Worm (Caenorhabditis elegans) whole organism, early embryonic: ENCODE data around the gene K09H11.6.

Experiments used
- B0310.2 ChIP-seq: sonication (generic microtip); optimal IDR thresholded peaks from 2 replicates; lab custom pipeline; 2016; ENCODE audit warnings: mild to moderate bottlenecking, missing genetic modification characterization, missing compliant biosample characterization
- F13C5.2 ChIP-seq: sonication (generic microtip); optimal IDR thresholded peaks from 2 replicates; lab custom pipeline; 2017; ENCODE audit warnings: mild to moderate bottlenecking, missing genetic modification characterization, inconsistent platforms, missing compliant biosample characterization
- aly-1 ChIP-seq: sonication (generic microtip); optimal IDR thresholded peaks from 2 replicates; lab custom pipeline; 2016; ENCODE audit warnings: missing genetic modification characterization, missing compliant biosample characterization
- ama-1 ChIP-seq: fragments of 150-350 bp; optimal IDR thresholded peaks from 2 replicates; lab custom pipeline; 2014
- ceh-13 ChIP-seq: fragments of 200-800 bp; sonication (Bioruptor generic); optimal IDR thresholded peaks from 2 replicates; lab custom pipeline; 2018; ENCODE audit warnings: mild to moderate bottlenecking, missing genetic modification characterization, missing compliant biosample characterization
- ceh-36 ChIP-seq: sonication (generic microtip); optimal IDR thresholded peaks from 2 replicates; lab custom pipeline; 2016; ENCODE audit warnings: missing genetic modification characterization, inconsistent platforms, missing compliant biosample characterization
- ets-7 ChIP-seq: sonication (generic microtip); optimal IDR thresholded peaks from 2 replicates; lab custom pipeline; 2016; ENCODE audit warnings: missing genotype, missing genetic modification characterization, missing compliant biosample characterization
- flt-1 ChIP-seq: fragments of 200-800 bp; sonication (Bioruptor generic); IDR thresholded peaks from 2 replicates; pipeline ENCODE4 v1.3.6; 2022; ENCODE audit warnings: missing genetic modification characterization, missing compliant biosample characterization
- hmbx-1 ChIP-seq: sonication (generic microtip); optimal IDR thresholded peaks from 2 replicates; lab custom pipeline; 2016; ENCODE audit warnings: mild to moderate bottlenecking, missing genetic modification characterization, missing compliant biosample characterization
- hmg-4 ChIP-seq: fragments of 200-800 bp; sonication (Bioruptor generic); optimal IDR thresholded peaks from 2 replicates; lab custom pipeline; 2018; ENCODE audit warnings: mild to moderate bottlenecking, missing genetic modification characterization, missing compliant biosample characterization
- hnd-1 ChIP-seq: sonication (generic microtip); optimal IDR thresholded peaks from 2 replicates; lab custom pipeline; 2016; ENCODE audit warnings: missing genetic modification characterization, missing compliant biosample characterization
- pes-1 ChIP-seq: fragments of 200-800 bp; sonication (Bioruptor generic); IDR thresholded peaks from 2 replicates; pipeline ENCODE4 v1.3.6; 2022; ENCODE audit warnings: missing genetic modification reagents, missing genetic modification characterization, missing compliant biosample characterization
- scrt-1 ChIP-seq: fragments of 200-800 bp; sonication (Bioruptor generic); IDR thresholded peaks from 2 replicates; pipeline ENCODE4 v1.3.6; 2022; ENCODE audit warnings: missing genetic modification characterization, missing compliant biosample characterization
- sea-1 ChIP-seq: fragments of 200-800 bp; sonication (Bioruptor generic); conservative IDR thresholded peaks from 2 replicates; pipeline ENCODE4 v1.3.6; 2022; ENCODE audit warnings: missing genetic modification characterization, missing compliant biosample characterization
- tbx-11 ChIP-seq: fragments of 200-800 bp; sonication (Bioruptor generic); IDR thresholded peaks from 2 replicates; pipeline ENCODE4 v1.3.6; 2022; ENCODE audit warnings: missing genetic modification characterization, missing compliant biosample characterization
- tbx-37 ChIP-seq: fragments of 200-800 bp; sonication (Bioruptor generic); conservative IDR thresholded peaks from 2 replicates; pipeline ENCODE4 v1.3.6; 2022; ENCODE audit warnings: missing genetic modification reagents, missing genetic modification characterization, missing compliant biosample characterization
- tra-4 ChIP-seq: sonication (generic microtip); optimal IDR thresholded peaks from 2 replicates; lab custom pipeline; 2017; ENCODE audit warnings: missing genetic modification characterization, missing compliant biosample characterization

K09H11.6 gene

ce11 chrV:5772503-5772902, 36.5 kb upstream of the K09H11.6 start:
- TF ChIP-seq tbx-37 (GFP tag; lab: Robert Waterston, UW), result no peak
- TF ChIP-seq sea-1 (GFP tag; lab: Robert Waterston, UW), result no peak
- no peak for TF ChIP-seq B0310.2
- no peak for TF ChIP-seq pes-1 (GFP tag; lab: Robert Waterston, UW)
- no peak for TF ChIP-seq hmbx-1
- TF ChIP-seq ceh-13, result no peak
- TF ChIP-seq hmg-4 (GFP tag; lab: Kevin White, UChicago), result no peak
- no peak for TF ChIP-seq hnd-1 (tag; lab: Kevin White, UChicago)
- TF ChIP-seq F13C5.2 (tag; lab: Kevin White, UChicago), result no peak
- no peak for TF ChIP-seq aly-1 (tag; lab: Kevin White, UChicago)
- TF ChIP-seq scrt-1 (GFP tag; lab: Robert Waterston, UW), result no peak

- no peak for TF ChIP-seq ceh-13
- TF ChIP-seq tbx-11 (GFP tag; lab: Robert Waterston, UW), result no peak
- no peak for TF ChIP-seq ceh-36 (tag; lab: Kevin White, UChicago)
- no peak for TF ChIP-seq ama-1 (lab: Kevin White, UChicago)
- TF ChIP-seq F13C5.2 (tag; lab: Kevin White, UChicago), result no peak
- TF ChIP-seq B0310.2, result no peak
- TF ChIP-seq scrt-1 (GFP tag; lab: Robert Waterston, UW), result no peak
- TF ChIP-seq tbx-37 (GFP tag; lab: Robert Waterston, UW), result no peak
- TF ChIP-seq flt-1 (GFP tag; lab: Robert Waterston, UW), result no peak
- TF ChIP-seq ets-7 (tag; lab: Kevin White, UChicago), result no peak
- no peak for TF ChIP-seq sea-1 (GFP tag; lab: Robert Waterston, UW)
- no peak for TF ChIP-seq tra-4 (tag; lab: Kevin White, UChicago)
- TF ChIP-seq pes-1 (GFP tag; lab: Robert Waterston, UW), result no peak
- no peak for TF ChIP-seq hnd-1 (tag; lab: Kevin White, UChicago)
- TF ChIP-seq hmbx-1, result no peak
- TF ChIP-seq hmg-4 (GFP tag; lab: Kevin White, UChicago), result no peak
Observed at ce11 chrV:5771627-5772026, 35.7 kb upstream of the K09H11.6 start, which contains the start of gene F44E7.3. Gene F44E7.3, plus strand, starts transcription at chrV:5771945.

- TF ChIP-seq pes-1 (GFP tag; lab: Robert Waterston, UW) (no peak), ceh-36 (tag; lab: Kevin White, UChicago) (no peak), ceh-13 (no peak), tbx-37 (GFP tag; lab: Robert Waterston, UW) (no peak), aly-1 (tag; lab: Kevin White, UChicago) (no peak), tbx-11 (GFP tag; lab: Robert Waterston, UW) (no peak), tra-4 (tag; lab: Kevin White, UChicago) (no peak), hmg-4 (GFP tag; lab: Kevin White, UChicago) (no peak), ets-7 (tag; lab: Kevin White, UChicago) (no peak), sea-1 (GFP tag; lab: Robert Waterston, UW) (no peak), flt-1 (GFP tag; lab: Robert Waterston, UW) (no peak), hmbx-1 (no peak), scrt-1 (GFP tag; lab: Robert Waterston, UW) (no peak), ama-1 (lab: Kevin White, UChicago) (no peak)
Observed at ce11 chrV:5769999-5770398, 34.0 kb upstream of the K09H11.6 start.

- TF ChIP-seq ceh-13 (no peak), ama-1 (lab: Kevin White, UChicago) (no peak), scrt-1 (GFP tag; lab: Robert Waterston, UW) (no peak), B0310.2 (no peak), pes-1 (GFP tag; lab: Robert Waterston, UW) (no peak), tra-4 (tag; lab: Kevin White, UChicago) (no peak)
Observed at ce11 chrV:5769500-5769899, 33.5 kb upstream of the K09H11.6 start.

ce11 chrV:5768292-5768695, 32.3 kb upstream of the K09H11.6 start:
- TF ChIP-seq F13C5.2 (tag; lab: Kevin White, UChicago) (no peak), hmbx-1 (no peak), hnd-1 (tag; lab: Kevin White, UChicago) (no peak), aly-1 (tag; lab: Kevin White, UChicago) (no peak), sea-1 (GFP tag; lab: Robert Waterston, UW) (no peak), B0310.2 (no peak), tra-4 (tag; lab: Kevin White, UChicago) (no peak), tbx-37 (GFP tag; lab: Robert Waterston, UW) (no peak), hmg-4 (GFP tag; lab: Kevin White, UChicago) (no peak), ceh-13 (no peak), flt-1 (GFP tag; lab: Robert Waterston, UW) (no peak), pes-1 (GFP tag; lab: Robert Waterston, UW) (no peak), scrt-1 (GFP tag; lab: Robert Waterston, UW) (no peak), ama-1 (lab: Kevin White, UChicago) (no peak), ets-7 (tag; lab: Kevin White, UChicago) (no peak), ceh-36 (tag; lab: Kevin White, UChicago) (no peak), tbx-11 (GFP tag; lab: Robert Waterston, UW) (no peak)

ce11 chrV:5765081-5765480, 29.1 kb upstream of the K09H11.6 start, which contains the start of gene pgph-2:
Gene pgph-2, plus strand, starts transcription at chrV:5765127.
- TF ChIP-seq tra-4 (tag; lab: Kevin White, UChicago) (no peak), ceh-13 (no peak), ceh-36 (tag; lab: Kevin White, UChicago) (no peak), pes-1 (GFP tag; lab: Robert Waterston, UW) (no peak), F13C5.2 (tag; lab: Kevin White, UChicago) (no peak), tbx-11 (GFP tag; lab: Robert Waterston, UW) (no peak), sea-1 (GFP tag; lab: Robert Waterston, UW) (no peak), hmg-4 (GFP tag; lab: Kevin White, UChicago) (no peak), B0310.2 (no peak), hnd-1 (tag; lab: Kevin White, UChicago) (no peak), flt-1 (GFP tag; lab: Robert Waterston, UW) (no peak), scrt-1 (GFP tag; lab: Robert Waterston, UW) (no peak), ama-1 (lab: Kevin White, UChicago) (no peak), ets-7 (tag; lab: Kevin White, UChicago) (no peak), aly-1 (tag; lab: Kevin White, UChicago) (no peak), hmbx-1 (no peak)

- TF ChIP-seq F13C5.2 (tag; lab: Kevin White, UChicago) (no peak), ets-7 (tag; lab: Kevin White, UChicago) (no peak), ceh-36 (tag; lab: Kevin White, UChicago) (no peak), hmg-4 (GFP tag; lab: Kevin White, UChicago) (no peak), ama-1 (lab: Kevin White, UChicago) (no peak), tbx-11 (GFP tag; lab: Robert Waterston, UW) (no peak), scrt-1 (GFP tag; lab: Robert Waterston, UW) (no peak), tbx-37 (GFP tag; lab: Robert Waterston, UW) (no peak), aly-1 (tag; lab: Kevin White, UChicago) (no peak), tra-4 (tag; lab: Kevin White, UChicago) (no peak), sea-1 (GFP tag; lab: Robert Waterston, UW) (no peak), B0310.2 (no peak), hmbx-1 (no peak), ceh-13 (no peak)
Observed at ce11 chrV:5763787-5764186, 27.8 kb upstream of the K09H11.6 start, which contains the start of gene pgph-3. Gene pgph-3, minus strand, starts transcription at chrV:5763846.
